Worm (Caenorhabditis elegans): ENCODE measurements around the gene C25H3.15.

- TF ChIP-seq nhr-237 (tag; optimal IDR thresholded peaks at IDR 0.05) (no peak), snpc-4 (tag; optimal IDR thresholded peaks at IDR 0.05) (no peak), egl-27 (tag; optimal IDR thresholded peaks at IDR 0.05) (no peak), lin-13 (GFP tag; optimal IDR thresholded peaks at IDR 0.05) (no peak), nhr-11 (tag; optimal IDR thresholded peaks at IDR 0.05) (no peak), F13H6.1 (tag; optimal IDR thresholded peaks at IDR 0.05) (no peak), elt-3 (tag; optimal IDR thresholded peaks at IDR 0.05) (no peak)
Measured at ce11 chrII:5654215-5654614, 10.9 kb upstream of the C25H3.15 start, which contains the start of gene F59E12.1.

Data from whole organism, L2 larva.